Fruit fly (Drosophila melanogaster) whole organism, embryonic: Measurements from ENCODE around the gene Uck.

Experiments
- Atf6 ChIP-seq: fragments of 200-800 bp; sonication (Bioruptor generic); IDR thresholded peaks from 2 replicates; pipeline ENCODE4 v1.3.6; 2022; ENCODE audit warnings: missing biosample characterization, missing genetic modification characterization
- Bgb ChIP-seq: fragments of 200-800 bp; sonication (Bioruptor generic); IDR thresholded peaks from 2 replicates; pipeline ENCODE4 v1.3.6; 2022; ENCODE audit warnings: missing biosample characterization, missing genetic modification characterization; ENCODE audit not compliant: partially characterized antibody
- CG10321 ChIP-seq: fragments of 200-800 bp; sonication (Bioruptor generic); IDR thresholded peaks from 2 replicates; pipeline ENCODE4 v1.3.6; 2022; ENCODE audit warnings: missing biosample characterization, missing genetic modification characterization
- CG11560 ChIP-seq: fragments of 200-800 bp; sonication (Bioruptor generic); IDR thresholded peaks from 3 replicates; pipeline ENCODE4 v1.3.6; 2022; ENCODE audit warnings: missing biosample characterization, missing genetic modification characterization
- CG12104 ChIP-seq: fragments of 200-800 bp; sonication (Bioruptor generic); optimal IDR thresholded peaks from 3 replicates; lab custom pipeline; 2016; ENCODE audit warnings: missing biosample characterization, missing genetic modification characterization
- CG12219 ChIP-seq: fragments of 200-800 bp; sonication (Bioruptor generic); optimal IDR thresholded peaks from 3 replicates; lab custom pipeline; 2018; ENCODE audit warnings: missing biosample characterization, mild to moderate bottlenecking, missing genetic modification characterization
- CG12299 ChIP-seq: fragments of 200-800 bp; sonication (Bioruptor generic); optimal IDR thresholded peaks from 2 replicates; lab custom pipeline; 2018; ENCODE audit warnings: missing biosample characterization, mild to moderate bottlenecking, missing genetic modification characterization
- CG12659 ChIP-seq: fragments of 200-800 bp; sonication (Bioruptor generic); optimal IDR thresholded peaks from 3 replicates; lab custom pipeline; 2017; ENCODE audit warnings: mild to moderate bottlenecking, missing biosample characterization, missing genetic modification reagents, missing genetic modification characterization
- CG12744 ChIP-seq: fragments of 200-800 bp; sonication (Bioruptor generic); optimal IDR thresholded peaks from 2 replicates; lab custom pipeline; 2016; ENCODE audit warnings: missing biosample characterization, missing genetic modification characterization
- CG13287 ChIP-seq: fragments of 200-800 bp; sonication (Bioruptor generic); IDR thresholded peaks from 2 replicates; pipeline ENCODE4 v1.3.6; 2022; ENCODE audit warnings: missing biosample characterization, missing genetic modification characterization; ENCODE audit not compliant: partially characterized antibody
- CG17186 ChIP-seq: fragments of 200-800 bp; sonication (Bioruptor generic); optimal IDR thresholded peaks from 3 replicates; lab custom pipeline; 2017; ENCODE audit warnings: missing biosample characterization, missing genetic modification reagents, missing genetic modification characterization
- CG17912 ChIP-seq: fragments of 200-800 bp; sonication (Bioruptor generic); optimal IDR thresholded peaks from 2 replicates; lab custom pipeline; 2018; ENCODE audit warnings: missing biosample characterization, mild to moderate bottlenecking, missing genetic modification characterization
- CG1832 ChIP-seq: fragments of 200-800 bp; sonication (Bioruptor generic); optimal IDR thresholded peaks from 2 replicates; lab custom pipeline; 2017; ENCODE audit warnings: missing biosample characterization, mild to moderate bottlenecking, missing genetic modification characterization, inconsistent platforms
- CG18619 ChIP-seq: fragments of 200-800 bp; sonication (Bioruptor generic); optimal IDR thresholded peaks from 3 replicates; lab custom pipeline; 2017; ENCODE audit warnings: missing biosample characterization, mild to moderate bottlenecking, missing genetic modification characterization
- CG18764 ChIP-seq: fragments of 200-800 bp; sonication (Bioruptor generic); optimal IDR thresholded peaks from 3 replicates; lab custom pipeline; 2016; ENCODE audit warnings: missing biosample characterization, missing genetic modification characterization
- CG2116 ChIP-seq: fragments of 200-800 bp; sonication (Bioruptor generic); optimal IDR thresholded peaks from 3 replicates; lab custom pipeline; 2018; ENCODE audit warnings: missing biosample characterization, mild to moderate bottlenecking, missing genetic modification characterization
- CG34224 ChIP-seq: fragments of 200-800 bp; sonication (Bioruptor generic); IDR thresholded peaks from 3 replicates; pipeline ENCODE4 v1.3.6; 2022; ENCODE audit warnings: missing biosample characterization, missing genetic modification characterization; ENCODE audit not compliant: partially characterized antibody
- CG42726 ChIP-seq: fragments of 200-800 bp; sonication (Bioruptor generic); IDR thresholded peaks from 2 replicates; pipeline ENCODE4 v1.3.6; 2022; ENCODE audit warnings: missing biosample characterization, missing genetic modification characterization; ENCODE audit not compliant: partially characterized antibody
- CG4328 ChIP-seq: fragments of 200-800 bp; sonication (Bioruptor generic); optimal IDR thresholded peaks from 3 replicates; lab custom pipeline; 2017; ENCODE audit warnings: missing biosample characterization, missing genetic modification reagents, missing genetic modification characterization
- CG4424 ChIP-seq: fragments of 200-800 bp; sonication (Bioruptor generic); optimal IDR thresholded peaks from 3 replicates; lab custom pipeline; 2016; ENCODE audit warnings: missing biosample characterization, missing genetic modification characterization
- CG6654 ChIP-seq: fragments of 200-800 bp; sonication (Bioruptor generic); optimal IDR thresholded peaks from 2 replicates; lab custom pipeline; 2017; ENCODE audit warnings: missing biosample characterization, mild to moderate bottlenecking, missing genetic modification characterization
- CG6683 ChIP-seq: fragments of 200-800 bp; sonication (Bioruptor generic); optimal IDR thresholded peaks from 2 replicates; lab custom pipeline; 2017; ENCODE audit warnings: missing biosample characterization, mild to moderate bottlenecking, missing genetic modification characterization, missing genetic modification reagents
- CG6791 ChIP-seq: fragments of 200-800 bp; sonication (Bioruptor generic); IDR thresholded peaks from 3 replicates; pipeline ENCODE4 v1.3.6; 2022; ENCODE audit warnings: missing biosample characterization, missing genetic modification characterization; ENCODE audit not compliant: partially characterized antibody
- CG6854 ChIP-seq: fragments of 200-800 bp; sonication (Bioruptor generic); optimal IDR thresholded peaks from 3 replicates; lab custom pipeline; 2017; ENCODE audit warnings: missing biosample characterization, mild to moderate bottlenecking, missing genetic modification characterization
- CG7556 ChIP-seq: fragments of 200-800 bp; sonication (Bioruptor generic); optimal IDR thresholded peaks from 2 replicates; lab custom pipeline; 2017; ENCODE audit warnings: missing biosample characterization, mild to moderate bottlenecking, missing genetic modification characterization
- CG7745 ChIP-seq: fragments of 200-800 bp; sonication (Bioruptor generic); optimal IDR thresholded peaks from 2 replicates; lab custom pipeline; 2018; ENCODE audit warnings: missing biosample characterization, mild to moderate bottlenecking, missing genetic modification characterization, moderate library complexity
- CG8924 ChIP-seq: fragments of 200-800 bp; optimal IDR thresholded peaks from 3 replicates; lab custom pipeline; 2019; ENCODE audit warnings: missing biosample characterization, mild to moderate bottlenecking, missing genetic modification characterization, moderate library complexity
- CG9437 ChIP-seq: fragments of 200-800 bp; sonication (Bioruptor generic); optimal IDR thresholded peaks from 2 replicates; lab custom pipeline; 2018; ENCODE audit warnings: missing biosample characterization, mild to moderate bottlenecking, missing genetic modification characterization
- E2f2 ChIP-seq: fragments of 200-800 bp; sonication (Bioruptor generic); IDR thresholded peaks from 2 replicates; pipeline ENCODE4 v1.3.6; 2022; ENCODE audit warnings: missing biosample characterization, missing genetic modification characterization
- Hr78 ChIP-seq, 2 experiments: fragments of 200-800 bp in 1 of 2; fragments of >200 bp in 1 of 2; sonication (Bioruptor generic) in 1 of 2; optimal IDR thresholded peaks; 2 replicates each; lab custom pipeline; 2017 to 2019; ENCODE audit warnings: missing biosample characterization in 2 of 2, missing genetic modification characterization in 2 of 2, mild to moderate bottlenecking in 1 of 2, moderate library complexity in 1 of 2
- Ravus ChIP-seq: fragments of 200-800 bp; sonication (Bioruptor generic); IDR thresholded peaks from 2 replicates; pipeline ENCODE4 v1.3.6; 2022; ENCODE audit warnings: missing biosample characterization, missing genetic modification characterization
- Scr ChIP-seq: fragments of 200-800 bp; sonication (Bioruptor generic); IDR thresholded peaks from 2 replicates; pipeline ENCODE4 v1.3.6; 2022; ENCODE audit warnings: missing biosample characterization, missing genetic modification characterization; ENCODE audit not compliant: partially characterized antibody
- Spps ChIP-seq: fragments of 200-800 bp; sonication (Bioruptor generic); optimal IDR thresholded peaks from 2 replicates; lab custom pipeline; 2018; ENCODE audit warnings: missing biosample characterization, mild to moderate bottlenecking, missing genetic modification characterization
- Sry-δ ChIP-seq: fragments of 200-800 bp; sonication (Bioruptor generic); optimal IDR thresholded peaks from 2 replicates; lab custom pipeline; 2016; ENCODE audit warnings: missing biosample characterization, missing genetic modification characterization
- bbx ChIP-seq: fragments of 200-800 bp; sonication (Bioruptor generic); IDR thresholded peaks from 2 replicates; pipeline ENCODE4 v1.3.6; 2022; ENCODE audit warnings: missing biosample characterization, missing genetic modification characterization; ENCODE audit not compliant: partially characterized antibody
- btn ChIP-seq: fragments of 200-800 bp; sonication (Bioruptor generic); optimal IDR thresholded peaks from 2 replicates; lab custom pipeline; 2016; ENCODE audit warnings: missing biosample characterization, missing genetic modification characterization
- cg ChIP-seq: fragments of 200-800 bp; sonication (Bioruptor generic); optimal IDR thresholded peaks from 3 replicates; lab custom pipeline; 2019; ENCODE audit warnings: missing biosample characterization, mild to moderate bottlenecking, missing genetic modification characterization, moderate library complexity
- ci ChIP-seq: fragments of 200-800 bp; sonication (Bioruptor generic); IDR thresholded peaks from 3 replicates; pipeline ENCODE4 v1.3.6; 2022; ENCODE audit warnings: missing biosample characterization, missing genetic modification characterization
- ewg ChIP-seq: fragments of 200-800 bp; sonication (Bioruptor generic); optimal IDR thresholded peaks from 3 replicates; lab custom pipeline; 2017; ENCODE audit warnings: mild to moderate bottlenecking, missing biosample characterization, missing genetic modification reagents, missing genetic modification characterization
- fd96Cb ChIP-seq: fragments of 200-800 bp; sonication (Bioruptor generic); optimal IDR thresholded peaks from 2 replicates; lab custom pipeline; 2018; ENCODE audit warnings: missing biosample characterization, mild to moderate bottlenecking, missing genetic modification characterization, moderate library complexity
- gro ChIP-seq: fragments of 200-800 bp; sonication (Bioruptor generic); optimal IDR thresholded peaks from 2 replicates; lab custom pipeline; 2016; ENCODE audit warnings: missing biosample characterization, missing genetic modification characterization
- hbn ChIP-seq: fragments of 200-800 bp; sonication (Bioruptor generic); IDR thresholded peaks from 2 replicates; pipeline ENCODE4 v1.3.6; 2022; ENCODE audit warnings: missing biosample characterization, missing genetic modification characterization; ENCODE audit not compliant: partially characterized antibody
- hkb ChIP-seq, 2 experiments: fragments of 200-800 bp in 1 of 2; fragments of >200 bp in 1 of 2; sonication (Bioruptor generic) in 1 of 2; IDR thresholded peaks in 1 of 2; optimal IDR thresholded peaks in 1 of 2; 2 replicates each; pipeline versions ENCODE4 v1.3.6 to Lab custom; 2017 to 2022; ENCODE audit warnings: missing biosample characterization in 1 of 2, missing genetic modification characterization in 1 of 2
- mld ChIP-seq: fragments of 200-800 bp; sonication (Bioruptor generic); IDR thresholded peaks from 3 replicates; pipeline ENCODE4 v1.3.6; 2022; ENCODE audit warnings: missing biosample characterization, missing genetic modification characterization; ENCODE audit not compliant: partially characterized antibody
- vfl ChIP-seq: fragments of 200-800 bp; sonication (Bioruptor generic); optimal IDR thresholded peaks from 2 replicates; lab custom pipeline; 2016; ENCODE audit warnings: missing biosample characterization, missing genetic modification characterization
- z ChIP-seq: fragments of 200-800 bp; sonication (Bioruptor generic); IDR thresholded peaks from 3 replicates; pipeline ENCODE4 v1.3.6; 2022; ENCODE audit warnings: missing biosample characterization, missing genetic modification characterization
- zen2 ChIP-seq: fragments of 200-800 bp; sonication (Bioruptor generic); IDR thresholded peaks from 3 replicates; pipeline ENCODE4 v1.3.6; 2022; ENCODE audit warnings: missing biosample characterization, missing genetic modification characterization; ENCODE audit not compliant: partially characterized antibody

The Uck gene

dm6 chr3R:24319632-24320341, 29.8 kb downstream of the Uck start (continued):
- TF ChIP-seq CG18619 (no peak), Spps (no peak), z (GFP tag; lab: Robert Waterston, UW) (no peak), bbx (GFP tag; lab: Robert Waterston, UW) (peak; percentile 25; the same call in 1 of the 2 replicates), Hr78 (GFP tag; optimal IDR thresholded peaks at IDR 0.05; lab: Kevin White, UChicago) (no peak), CG12104 (GFP tag; lab: Kevin White, UChicago) (no peak), fd96Cb (tag; lab: Kevin White, UChicago) (peak; percentile 3), CG6854 (GFP tag; lab: Kevin White, UChicago) (no peak), CG42726 (GFP tag; lab: Robert Waterston, UW) (no peak), CG2116 (GFP tag; lab: Kevin White, UChicago) (no peak), CG6683 (no peak), CG18764 (GFP tag; lab: Kevin White, UChicago) (no peak), btn (GFP tag; lab: Kevin White, UChicago) (no peak), CG6654 (no peak), gro (GFP tag; lab: Kevin White, UChicago) (peak; percentile 18), ci (GFP tag; lab: Robert Waterston, UW) (no peak), CG7556 (no peak), CG11560 (tag; lab: Robert Waterston, UW) (no peak), CG10321 (no peak), CG12744 (no peak)
- TF ChIP-seq, all 482 proteins: peak for 17

- TF ChIP-seq ewg (GFP tag; lab: Kevin White, UChicago) (peak; percentile 99), vfl (GFP tag; lab: Kevin White, UChicago) (no peak), Bgb (GFP tag; lab: Robert Waterston, UW) (peak; percentile 80), cg (GFP tag; lab: Kevin White, UChicago) (peak; percentile 97), CG8924 (tag; lab: Kevin White, UChicago) (peak; percentile 88), CG34224 (GFP tag; lab: Robert Waterston, UW) (peak; percentile 67), CG17912 (GFP tag; lab: Kevin White, UChicago) (peak; percentile 25), Scr (peak; percentile 68), hbn (GFP tag; lab: Robert Waterston, UW) (peak; percentile 50; the same call in 1 of the 2 replicates), Atf6 (GFP tag; lab: Robert Waterston, UW) (no peak), mld (GFP tag; lab: Robert Waterston, UW) (peak; percentile 62; the same call in 2 of the 3 replicates), CG6791 (GFP tag; lab: Robert Waterston, UW) (peak; percentile 81), CG12299 (tag; lab: Kevin White, UChicago) (peak; percentile 68), CG4328 (GFP tag; lab: Kevin White, UChicago) (no peak), CG1832 (peak; percentile 66), CG2116 (GFP tag; lab: Kevin White, UChicago) (peak; percentile 67), CG7745 (peak; percentile 35), E2f2 (peak; percentile 88), CG12219 (no peak), CG17186 (GFP tag; lab: Kevin White, UChicago) (peak; percentile 41), Ravus (GFP tag; lab: Robert Waterston, UW) (no peak), CG9437 (GFP tag; lab: Kevin White, UChicago) (no peak), CG12659 (peak; percentile 73), zen2 (peak; percentile 57; the same call in 2 of the 3 replicates), CG13287 (GFP tag; lab: Robert Waterston, UW) (peak; percentile 79), CG4424 (no peak), hkb (optimal IDR thresholded peaks at IDR 0.05; lab: Kevin White, UChicago) (no peak), hkb (GFP tag; IDR thresholded peaks at IDR 0.05; lab: Robert Waterston, UW) (peak; percentile 27; the same call in 1 of the 2 replicates), Sry-δ (GFP tag; lab: Kevin White, UChicago) (peak; percentile 71)
These were observed 30.4 kb downstream of the Uck start for dm6 chr3R:24320342-24320711.
